Worm (Caenorhabditis elegans): ENCODE measurements around the gene Y76B12C.4.
A peak's percentile ranks its signal among the peaks of the same experiment; 100 is the strongest.

Y76B12C.4 gene

ce11 chrIV:1971078-1971477, 1.1 kb downstream of the Y76B12C.4 start:
- TF ChIP-seq R02D3.7 (tag; optimal IDR thresholded peaks at IDR 0.05) (no peak), ceh-28 (tag; optimal IDR thresholded peaks at IDR 0.05) (peak; percentile 76)

- TF ChIP-seq nhr-77 (tag; optimal IDR thresholded peaks at IDR 0.05) (no peak), fkh-2 (tag; optimal IDR thresholded peaks at IDR 0.05) (no peak), ceh-16 (tag; optimal IDR thresholded peaks at IDR 0.05) (no peak), ceh-82 (tag; optimal IDR thresholded peaks at IDR 0.05) (no peak), fos-1 (tag; optimal IDR thresholded peaks at IDR 0.05) (no peak), nhr-43 (tag; optimal IDR thresholded peaks at IDR 0.05; ENCODE audit: poor library complexity, severe bottlenecking) (no peak), pha-4 (tag; optimal IDR thresholded peaks at IDR 0.05) (no peak)
These were observed 2.0 kb downstream of the Y76B12C.4 start for ce11 chrIV:1970158-1970557.

DNA sequence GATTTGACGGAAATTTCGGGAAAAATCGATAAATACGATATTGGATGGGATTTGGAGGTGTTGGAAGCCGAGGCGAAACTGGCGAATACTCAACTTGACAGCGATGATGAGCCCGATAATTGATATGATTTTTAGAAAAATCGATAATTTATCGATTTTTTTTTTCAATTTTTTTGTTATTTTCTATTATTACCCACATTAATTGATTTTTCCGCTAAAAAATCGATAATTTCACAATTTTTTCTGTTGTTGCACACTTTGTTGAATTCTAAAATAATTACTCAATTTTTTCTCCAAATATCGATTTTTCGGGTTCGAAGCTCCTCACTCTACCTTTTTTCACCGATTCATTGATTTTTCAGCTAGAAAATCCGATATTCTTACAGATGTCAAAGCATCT, 2.8 kb downstream of the Y76B12C.4 start, which contains the start of gene Y48A5A.3:
Gene Y48A5A.3 (plus strand): TSS at position 385 of the 400 bp plus-strand sequence.
- TF ChIP-seq ceh-28 (tag; optimal IDR thresholded peaks at IDR 0.05) = peak; percentile 90
- no peak for TF ChIP-seq mdl-1 (tag; optimal IDR thresholded peaks at IDR 0.05)

DNA sequence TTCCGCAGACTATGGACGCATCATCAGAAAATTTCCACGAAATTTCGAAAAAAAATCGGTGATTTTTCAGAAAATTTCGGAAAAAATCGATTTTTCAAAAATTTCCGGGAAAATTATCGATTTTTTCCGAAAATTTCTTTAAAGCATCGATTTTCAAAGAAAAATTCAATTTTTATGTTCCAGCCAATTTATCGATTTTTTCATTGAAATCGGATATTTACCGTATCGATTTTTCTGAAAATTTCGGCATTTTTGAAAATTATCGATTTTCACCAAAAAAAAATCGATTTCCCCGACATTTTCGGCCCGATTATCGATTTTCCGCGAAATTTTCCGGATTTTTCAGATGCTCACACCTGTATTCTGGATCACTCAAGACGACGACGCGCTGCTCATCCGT, 7.0 kb downstream of the Y76B12C.4 start, which contains the start of gene Y48A5A.1:
Gene Y48A5A.1 (plus strand): TSS at position 347 of the 400 bp plus-strand sequence.
- TF ChIP-seq sea-2 (GFP tag; optimal IDR thresholded peaks at IDR 0.05) (no peak), ceh-28 (tag; optimal IDR thresholded peaks at IDR 0.05) (peak; percentile 93)

- TF ChIP-seq ztf-11 (tag; optimal IDR thresholded peaks at IDR 0.05) = no peak
- no peak for TF ChIP-seq nhr-11 (tag; optimal IDR thresholded peaks at IDR 0.05)
- no peak for TF ChIP-seq nhr-43 (tag; optimal IDR thresholded peaks at IDR 0.05; ENCODE audit: poor library complexity, severe bottlenecking)
- TF ChIP-seq fkh-2 (tag; optimal IDR thresholded peaks at IDR 0.05) = no peak
- TF ChIP-seq lin-39 (tag; optimal IDR thresholded peaks at IDR 0.05) = no peak
- no peak for TF ChIP-seq hmg-11 (tag; optimal IDR thresholded peaks at IDR 0.05)
These were observed 8.1 kb downstream of the Y76B12C.4 start for ce11 chrIV:1964057-1964456.

DNA sequence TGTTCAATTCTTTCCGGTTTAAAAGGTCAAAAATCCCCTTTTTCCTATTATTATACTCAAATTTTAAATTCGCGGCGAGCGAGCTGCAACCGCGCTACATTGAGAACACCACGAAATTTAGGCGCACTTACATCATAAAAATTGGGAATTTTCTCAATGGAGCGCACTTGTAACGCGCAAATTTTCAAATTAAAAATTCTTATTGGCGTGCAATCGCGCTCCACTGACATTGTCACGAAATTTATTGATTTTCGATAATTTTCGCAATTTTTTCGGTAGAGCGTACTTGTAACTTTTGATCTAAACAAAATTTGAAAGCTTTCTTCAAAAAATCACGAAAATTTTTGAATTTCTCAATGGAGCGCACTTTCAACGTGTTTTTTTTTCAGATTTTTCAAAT, 8.9 kb downstream of the Y76B12C.4 start, which contains the start of gene ulp-3:
Gene ulp-3 (plus strand): TSS at position 388 of the 400 bp plus-strand sequence.
- no peak for TF ChIP-seq unc-62 (GFP tag; optimal IDR thresholded peaks at IDR 0.05)
- no peak for TF ChIP-seq ztf-4 (tag; optimal IDR thresholded peaks at IDR 0.05)
- no peak for TF ChIP-seq nhr-28 (tag; optimal IDR thresholded peaks at IDR 0.05)
- no peak for TF ChIP-seq pqm-1 (tag; optimal IDR thresholded peaks at IDR 0.05)
- no peak for TF ChIP-seq skn-1 (tag; optimal IDR thresholded peaks at IDR 0.05)
- no peak for TF ChIP-seq fkh-10 (GFP tag; optimal IDR thresholded peaks at IDR 0.05)
- no peak for TF ChIP-seq lin-39 (tag; optimal IDR thresholded peaks at IDR 0.05)
- TF ChIP-seq snpc-4 (tag; optimal IDR thresholded peaks at IDR 0.05) = no peak
- TF ChIP-seq ama-1 (optimal IDR thresholded peaks at IDR 0.05) = no peak
- no peak for TF ChIP-seq fos-1 (tag; optimal IDR thresholded peaks at IDR 0.05)
- no peak for TF ChIP-seq ceh-82 (tag; optimal IDR thresholded peaks at IDR 0.05)
- no peak for TF ChIP-seq nfya-1 (tag; optimal IDR thresholded peaks at IDR 0.05; ENCODE audit: insufficient read depth)
- no peak for TF ChIP-seq mml-1 (tag; optimal IDR thresholded peaks at IDR 0.05)
- TF ChIP-seq unc-39 (tag; optimal IDR thresholded peaks at IDR 0.05) = no peak
- no peak for TF ChIP-seq nhr-23 (tag; optimal IDR thresholded peaks at IDR 0.05)

DNA sequence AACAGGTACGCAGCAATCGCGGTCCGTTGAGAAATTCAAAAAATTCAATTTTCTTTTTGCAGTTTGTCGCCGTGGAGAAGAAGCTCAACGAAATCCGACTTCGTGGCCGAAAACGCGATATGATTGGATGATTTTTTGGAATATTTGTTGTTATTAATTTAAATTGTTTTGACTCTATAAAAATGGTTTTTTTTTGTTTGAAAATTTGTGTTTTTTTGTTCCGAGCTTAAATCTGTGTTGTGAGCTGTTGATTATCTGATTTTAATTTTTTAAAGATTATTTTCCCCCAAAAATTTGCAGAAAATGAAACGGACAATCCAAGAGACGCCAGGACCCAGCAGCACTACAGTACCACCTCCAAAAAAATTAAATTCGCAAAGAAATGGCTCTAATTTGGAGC, 12.6 kb downstream of the Y76B12C.4 start, which contains the start of gene tdpo-1:
Gene tdpo-1 (plus strand): TSS at position 301 of the 400 bp plus-strand sequence.
- TF ChIP-seq skn-1 (tag; optimal IDR thresholded peaks at IDR 0.05) (no peak), pha-4 (tag; optimal IDR thresholded peaks at IDR 0.05) (no peak), elt-2 (tag; optimal IDR thresholded peaks at IDR 0.05) (no peak), fkh-10 (GFP tag; optimal IDR thresholded peaks at IDR 0.05) (no peak), hmg-11 (tag; optimal IDR thresholded peaks at IDR 0.05) (no peak), lin-39 (tag; optimal IDR thresholded peaks at IDR 0.05) (no peak), ceh-16 (tag; optimal IDR thresholded peaks at IDR 0.05) (no peak), nhr-12 (tag; optimal IDR thresholded peaks at IDR 0.05) (no peak), ceh-28 (tag; optimal IDR thresholded peaks at IDR 0.05) (no peak), unc-39 (tag; optimal IDR thresholded peaks at IDR 0.05) (no peak), jun-1 (tag; optimal IDR thresholded peaks at IDR 0.05) (no peak), nhr-76 (tag; optimal IDR thresholded peaks at IDR 0.05) (no peak)

Data from whole organism, L3 larva.